Worm (Caenorhabditis elegans) whole organism, L2 larva: ENCODE results near the gene C03B1.14.

ENCODE experiments used
- C34F6.9 ChIP-seq: fragments of 150-350 bp; optimal IDR thresholded peaks from 2 replicates; lab custom pipeline; 2014; ENCODE audit warnings: missing biosample characterization, missing genetic modification characterization
- F13H6.1 ChIP-seq: sonication (generic microtip); optimal IDR thresholded peaks from 2 replicates; lab custom pipeline; 2016; ENCODE audit warnings: missing genetic modification characterization, missing compliant biosample characterization
- Y55F3AM.14 ChIP-seq: fragments of 200-800 bp; sonication (Bioruptor generic); optimal IDR thresholded peaks from 2 replicates; lab custom pipeline; 2018; ENCODE audit warnings: mild to moderate bottlenecking, missing genetic modification characterization, missing compliant biosample characterization
- alr-1 ChIP-seq: fragments of 150-350 bp; optimal IDR thresholded peaks from 2 replicates; lab custom pipeline; 2014; ENCODE audit warnings: missing biosample characterization, missing genetic modification characterization
- ama-1 ChIP-seq: fragments of 150-350 bp; optimal IDR thresholded peaks from 2 replicates; lab custom pipeline; 2018; ENCODE audit warnings: inconsistent platforms
- blmp-1 ChIP-seq: sonication (generic microtip); optimal IDR thresholded peaks from 2 replicates; lab custom pipeline; 2017; ENCODE audit warnings: missing genetic modification characterization, mild to moderate bottlenecking, missing compliant biosample characterization, antibody characterized with exemption, moderate library complexity; ENCODE audit not compliant: insufficient read depth
- ceh-16 ChIP-seq: fragments of 150-350 bp; optimal IDR thresholded peaks from 2 replicates; lab custom pipeline; 2014; ENCODE audit warnings: missing biosample characterization, missing genetic modification characterization
- ceh-82 ChIP-seq: fragments of 150-350 bp; optimal IDR thresholded peaks from 2 replicates; lab custom pipeline; 2014; ENCODE audit warnings: missing biosample characterization, missing genetic modification characterization
- crh-2 ChIP-seq: sonication (generic microtip); optimal IDR thresholded peaks from 2 replicates; lab custom pipeline; 2017; ENCODE audit warnings: missing biosample characterization, missing genetic modification characterization
- dmd-4 ChIP-seq: sonication (generic microtip); optimal IDR thresholded peaks from 2 replicates; lab custom pipeline; 2017; ENCODE audit warnings: missing biosample characterization, missing genetic modification characterization
- elt-1 ChIP-seq: fragments of 150-350 bp; optimal IDR thresholded peaks from 2 replicates; lab custom pipeline; 2014; ENCODE audit warnings: missing biosample characterization, missing genetic modification characterization
- elt-3 ChIP-seq: sonication (generic microtip); optimal IDR thresholded peaks from 2 replicates; lab custom pipeline; 2017; ENCODE audit warnings: missing biosample characterization, missing genetic modification characterization
- fos-1 ChIP-seq: fragments of 150-350 bp; optimal IDR thresholded peaks from 2 replicates; lab custom pipeline; 2014; ENCODE audit warnings: missing biosample characterization, missing genetic modification characterization
- gmeb-1 ChIP-seq: fragments of 150-350 bp; optimal IDR thresholded peaks from 2 replicates; lab custom pipeline; 2014; ENCODE audit warnings: missing biosample characterization, missing genetic modification characterization
- lin-11 ChIP-seq: fragments of 150-350 bp; sonication (generic microtip); optimal IDR thresholded peaks from 2 replicates; lab custom pipeline; 2014; ENCODE audit warnings: missing biosample characterization, missing genetic modification characterization, inconsistent platforms, mixed read lengths
- lin-13 ChIP-seq: fragments of 150-350 bp; optimal IDR thresholded peaks from 2 replicates; lab custom pipeline; 2014; ENCODE audit warnings: missing biosample characterization, missing genetic modification reagents, missing genetic modification characterization
- lsy-2 ChIP-seq, 2 experiments: fragments of 150-350 bp in 1 of 2; sonication (generic microtip) in 1 of 2; optimal IDR thresholded peaks; 2 replicates each; lab custom pipeline; 2014 to 2017; ENCODE audit warnings: missing biosample characterization in 2 of 2, missing genetic modification characterization in 2 of 2
- mab-5 ChIP-seq: fragments of 150-350 bp; optimal IDR thresholded peaks from 2 replicates; lab custom pipeline; 2014; ENCODE audit warnings: missing biosample characterization, missing genetic modification characterization
- mbf-1 ChIP-seq: sonication (generic microtip); optimal IDR thresholded peaks from 2 replicates; lab custom pipeline; 2017; ENCODE audit warnings: missing biosample characterization, missing genetic modification characterization
- mdl-1 ChIP-seq, 2 experiments: fragments of 150-350 bp in 1 of 2; sonication (generic microtip) in 1 of 2; optimal IDR thresholded peaks; 2 replicates each; lab custom pipeline; 2017; ENCODE audit warnings: missing biosample characterization in 2 of 2, missing genetic modification characterization in 2 of 2
- nhr-10 ChIP-seq: sonication (generic microtip); optimal IDR thresholded peaks from 2 replicates; lab custom pipeline; 2017; ENCODE audit warnings: missing biosample characterization, missing genetic modification characterization
- nhr-11 ChIP-seq: fragments of 150-350 bp; optimal IDR thresholded peaks from 2 replicates; lab custom pipeline; 2014; ENCODE audit warnings: missing biosample characterization, missing genetic modification characterization
- nhr-12 ChIP-seq: fragments of 150-350 bp; optimal IDR thresholded peaks from 2 replicates; lab custom pipeline; 2014; ENCODE audit warnings: missing biosample characterization, missing genetic modification characterization
- nhr-21 ChIP-seq: fragments of 150-350 bp; optimal IDR thresholded peaks from 2 replicates; lab custom pipeline; 2014; ENCODE audit warnings: missing biosample characterization, missing genetic modification characterization
- nhr-23 ChIP-seq: fragments of 150-350 bp; optimal IDR thresholded peaks from 2 replicates; lab custom pipeline; 2014; ENCODE audit warnings: missing biosample characterization, missing genetic modification reagents, missing genetic modification characterization
- nhr-237 ChIP-seq: fragments of 150-350 bp; optimal IDR thresholded peaks from 2 replicates; lab custom pipeline; 2014; ENCODE audit warnings: missing biosample characterization, missing genetic modification characterization
- nhr-25 ChIP-seq: fragments of 150-350 bp; sonication (generic microtip); optimal IDR thresholded peaks from 3 replicates; lab custom pipeline; 2014; ENCODE audit warnings: missing biosample characterization, missing genetic modification characterization
- nhr-77 ChIP-seq: fragments of 150-350 bp; optimal IDR thresholded peaks from 2 replicates; lab custom pipeline; 2014; ENCODE audit warnings: missing biosample characterization, missing genetic modification characterization
- sma-3 ChIP-seq: sonication (generic microtip); optimal IDR thresholded peaks from 2 replicates; lab custom pipeline; 2016; ENCODE audit warnings: missing genetic modification reagents, missing genetic modification characterization, missing compliant biosample characterization
- sma-9 ChIP-seq, 2 experiments: fragments of 150-350 bp in 1 of 2; sonication (generic microtip) in 1 of 2; optimal IDR thresholded peaks; 2 replicates each; lab custom pipeline; 2014 to 2016; ENCODE audit warnings: missing genetic modification characterization in 2 of 2, mild to moderate bottlenecking in 1 of 2, missing biosample characterization in 1 of 2, missing compliant biosample characterization in 1 of 2, missing genetic modification reagents in 1 of 2, moderate library complexity in 1 of 2
- unc-39 ChIP-seq: fragments of 150-350 bp; optimal IDR thresholded peaks from 2 replicates; lab custom pipeline; 2014; ENCODE audit warnings: missing biosample characterization, missing genetic modification characterization
- unc-62 ChIP-seq: fragments of 150-350 bp; optimal IDR thresholded peaks from 2 replicates; lab custom pipeline; 2014; ENCODE audit warnings: missing biosample characterization, missing genetic modification reagents, missing genetic modification characterization
- zag-1 ChIP-seq: fragments of 150-350 bp; optimal IDR thresholded peaks from 2 replicates; lab custom pipeline; 2014; ENCODE audit warnings: missing biosample characterization, missing genetic modification characterization
- ztf-1 ChIP-seq: fragments of 200-800 bp; sonication (Bioruptor generic); conservative IDR thresholded peaks from 2 replicates; pipeline ENCODE4 v1.3.6; 2022; ENCODE audit warnings: missing genetic modification characterization, missing compliant biosample characterization
- ztf-11 ChIP-seq: sonication (generic microtip); optimal IDR thresholded peaks from 2 replicates; lab custom pipeline; 2017; ENCODE audit warnings: missing biosample characterization, missing genetic modification characterization

The C03B1.14 gene

DNA sequence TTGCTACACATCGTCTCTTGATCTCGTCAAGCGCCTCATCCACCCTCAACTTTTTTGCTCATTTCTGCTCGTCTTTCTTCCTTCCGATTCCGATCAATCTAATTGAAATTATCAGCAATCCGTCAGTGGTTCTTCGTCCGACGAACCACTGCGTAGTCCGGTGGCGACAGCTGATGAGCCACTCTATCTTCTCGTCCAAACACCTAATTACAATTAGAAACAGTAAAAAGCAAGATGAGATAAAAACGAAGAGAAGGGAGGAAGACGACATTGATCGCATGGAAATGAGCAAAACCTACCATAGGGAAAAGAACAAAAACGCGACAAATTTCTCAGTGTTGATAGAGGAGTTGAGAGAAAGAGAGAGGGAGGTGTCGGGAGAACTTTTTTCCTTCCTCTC is 38.9 kb upstream of the C03B1.14 start:
- TF ChIP-seq lsy-2 (tag; optimal IDR thresholded peaks at IDR 0.05; lab: Kevin White, UChicago) = peak in 1 of 2 experiments; percentile 5
- no peak for TF ChIP-seq ztf-11 (tag; lab: Kevin White, UChicago)
- peak; percentile 6 for TF ChIP-seq F13H6.1 (tag; lab: Kevin White, UChicago)
- no peak for TF ChIP-seq unc-62 (GFP tag; lab: Kevin White, UChicago)
- TF ChIP-seq nhr-12 (tag; lab: Kevin White, UChicago) = no peak
- TF ChIP-seq C34F6.9 (tag; lab: Kevin White, UChicago) = peak; percentile 8
- TF ChIP-seq nhr-21 (tag; lab: Kevin White, UChicago) = no peak

DNA sequence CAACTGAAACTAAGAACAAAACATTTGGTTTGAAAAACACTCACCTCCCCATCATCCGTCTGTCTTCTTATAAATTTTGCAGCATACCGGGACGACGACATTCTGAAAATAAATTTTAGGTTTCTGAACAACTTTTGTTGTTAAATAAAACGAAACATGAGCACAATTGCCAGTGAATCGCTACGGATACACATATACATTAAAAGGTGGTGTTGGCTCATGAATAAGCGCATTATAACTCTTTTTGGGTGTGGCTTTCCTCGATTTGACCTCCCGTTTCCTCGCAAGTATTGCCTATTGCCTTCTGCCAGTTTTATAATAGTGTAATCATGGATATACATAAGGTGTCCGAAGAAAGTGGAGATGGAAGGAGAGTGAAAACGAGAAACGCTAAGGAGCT is 30.9 kb upstream of the C03B1.14 start, which contains the start of gene igcm-2:
Gene igcm-2 (minus strand): TSS at position 101 of the 400 bp plus-strand sequence.
- TF ChIP-seq nhr-25 (no peak), mab-5 (no peak), nhr-11 (tag; lab: Kevin White, UChicago) (no peak), unc-39 (tag; lab: Kevin White, UChicago) (no peak), nhr-12 (tag; lab: Kevin White, UChicago) (no peak)
- TF ChIP-seq, all 48 proteins: peak for 0

DNA sequence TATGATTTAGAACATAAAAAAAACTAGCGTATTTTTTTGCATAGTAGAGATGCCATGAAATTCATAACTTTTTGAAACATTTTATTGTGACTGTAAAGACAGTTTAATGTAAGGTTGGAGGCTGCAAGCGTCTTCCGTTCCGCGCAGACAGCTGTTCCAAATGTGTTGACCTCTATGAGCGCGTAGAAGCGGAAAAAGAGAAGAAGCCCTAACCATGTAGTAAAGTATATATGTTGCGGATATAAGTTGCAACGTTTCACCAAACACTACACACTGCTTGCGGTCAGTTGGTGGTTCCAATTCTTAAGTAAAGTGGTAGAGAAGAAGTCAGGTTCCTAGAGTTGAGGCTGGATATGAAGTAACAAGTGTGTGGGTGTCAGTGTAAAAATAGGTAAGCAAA is 28.1 kb upstream of the C03B1.14 start:
- TF ChIP-seq ztf-1 = no peak
- no peak for TF ChIP-seq zag-1
- no peak for TF ChIP-seq nhr-23 (tag; lab: Kevin White, UChicago)
- TF ChIP-seq crh-2 = no peak
- no peak for TF ChIP-seq gmeb-1 (tag; lab: Kevin White, UChicago)
- no peak for TF ChIP-seq lin-13 (GFP tag; lab: Kevin White, UChicago)
- no peak for TF ChIP-seq fos-1 (tag; lab: Kevin White, UChicago)
- TF ChIP-seq nhr-10 = no peak
- TF ChIP-seq nhr-21 (tag; lab: Kevin White, UChicago) = no peak
- no peak for TF ChIP-seq elt-1
- no peak for TF ChIP-seq elt-3
- TF ChIP-seq nhr-237 (tag; lab: Kevin White, UChicago) = no peak
- TF ChIP-seq sma-3 (GFP tag; lab: Kevin White, UChicago) = no peak
- no peak for TF ChIP-seq ceh-16
- no peak for TF ChIP-seq nhr-77 (tag; lab: Kevin White, UChicago)
- no peak for TF ChIP-seq ceh-82
- TF ChIP-seq lin-11 (tag; lab: Kevin White, UChicago) = no peak
- TF ChIP-seq mdl-1 (tag; optimal IDR thresholded peaks at IDR 0.05; lab: Kevin White, UChicago) = no peak
- TF ChIP-seq ama-1 = no peak
- TF ChIP-seq sma-9 (GFP tag; optimal IDR thresholded peaks at IDR 0.05; lab: Kevin White, UChicago) = no peak
- TF ChIP-seq sma-9 (tag; optimal IDR thresholded peaks at IDR 0.05; lab: Kevin White, UChicago) = no peak

DNA sequence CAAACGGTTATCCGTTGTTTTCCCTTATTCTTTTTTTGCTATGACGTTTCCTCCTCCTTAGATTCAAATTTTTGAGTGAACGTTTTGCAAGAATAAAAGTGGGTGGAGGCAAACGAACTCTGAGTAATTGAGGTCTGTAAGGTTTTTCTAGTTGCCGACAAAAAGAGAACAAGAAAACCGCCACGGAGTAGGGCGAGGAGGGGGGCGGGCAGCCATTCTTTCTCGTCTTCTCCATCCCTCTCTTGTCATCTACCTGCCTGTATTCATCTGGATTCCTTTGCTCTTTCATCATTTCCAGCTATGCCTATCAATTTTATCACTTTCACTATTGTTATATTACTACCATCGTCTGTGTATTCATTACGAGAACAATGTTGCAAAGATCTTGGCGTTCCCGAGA is 24.6 kb upstream of the C03B1.14 start, which contains the start of gene igdb-3:
Gene igdb-3 (plus strand): TSS at position 301 of the 400 bp plus-strand sequence.
- no peak for TF ChIP-seq ceh-82
- TF ChIP-seq elt-3 = no peak
- TF ChIP-seq mbf-1 (tag; lab: Kevin White, UChicago) = no peak
- no peak for TF ChIP-seq alr-1 (tag; lab: Kevin White, UChicago)

DNA sequence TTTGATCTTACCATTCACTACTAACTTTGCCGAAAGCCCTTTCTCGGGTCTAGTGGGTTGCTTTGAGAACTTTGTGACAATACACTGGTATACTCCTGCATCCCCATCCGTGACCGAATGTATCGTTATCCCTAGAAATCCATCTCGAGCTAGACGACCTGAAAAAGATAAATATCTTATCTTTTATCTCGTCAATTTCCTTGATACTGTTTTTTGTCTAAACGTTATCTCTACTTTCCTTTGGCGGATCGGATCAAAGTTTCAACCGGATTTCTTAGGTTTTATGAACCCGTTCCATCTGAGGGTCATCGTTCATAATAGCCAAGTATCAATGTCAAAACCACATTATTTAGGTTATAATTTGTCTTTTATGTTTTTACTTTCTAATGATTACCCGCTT is 24.0 kb upstream of the C03B1.14 start:
- TF ChIP-seq dmd-4 (tag; lab: Kevin White, UChicago) = no peak
- no peak for TF ChIP-seq alr-1 (tag; lab: Kevin White, UChicago)

DNA sequence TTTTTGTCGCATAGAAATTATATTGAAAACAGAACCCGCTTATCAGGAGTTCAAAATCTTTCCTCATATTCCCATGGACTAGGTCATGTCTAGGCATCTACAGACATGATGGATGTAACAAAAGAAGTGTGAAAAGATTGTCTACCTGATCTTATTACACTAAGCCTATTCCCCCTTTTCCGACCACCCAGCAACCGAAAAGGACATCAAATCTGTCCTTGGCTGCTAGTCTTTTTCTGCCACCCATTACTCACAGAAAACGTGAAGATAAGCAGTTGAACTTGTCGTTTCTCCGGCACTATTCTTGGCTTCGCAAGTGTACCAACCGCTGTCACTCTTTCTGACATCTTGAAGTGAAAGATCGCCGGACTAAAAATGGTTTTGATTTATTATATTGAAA is 22.4 kb upstream of the C03B1.14 start:
- TF ChIP-seq zag-1 (no peak), sma-3 (GFP tag; lab: Kevin White, UChicago) (no peak), nhr-25 (peak; percentile 51), nhr-10 (no peak), sma-9 (GFP tag; optimal IDR thresholded peaks at IDR 0.05; lab: Kevin White, UChicago) (peak; percentile 25), sma-9 (tag; optimal IDR thresholded peaks at IDR 0.05; lab: Kevin White, UChicago) (no peak), mbf-1 (tag; lab: Kevin White, UChicago) (no peak), elt-1 (peak; percentile 55), nhr-21 (tag; lab: Kevin White, UChicago) (no peak), ztf-1 (no peak), F13H6.1 (tag; lab: Kevin White, UChicago) (no peak), ceh-16 (peak; percentile 80), Y55F3AM.14 (no peak), alr-1 (tag; lab: Kevin White, UChicago) (no peak), blmp-1 (peak; percentile 1)
- TF ChIP-seq, all 48 proteins: peak for 5
